Worm (Caenorhabditis elegans): ENCODE data around the gene F46F5.10.

Gene F46F5.10

DNA sequence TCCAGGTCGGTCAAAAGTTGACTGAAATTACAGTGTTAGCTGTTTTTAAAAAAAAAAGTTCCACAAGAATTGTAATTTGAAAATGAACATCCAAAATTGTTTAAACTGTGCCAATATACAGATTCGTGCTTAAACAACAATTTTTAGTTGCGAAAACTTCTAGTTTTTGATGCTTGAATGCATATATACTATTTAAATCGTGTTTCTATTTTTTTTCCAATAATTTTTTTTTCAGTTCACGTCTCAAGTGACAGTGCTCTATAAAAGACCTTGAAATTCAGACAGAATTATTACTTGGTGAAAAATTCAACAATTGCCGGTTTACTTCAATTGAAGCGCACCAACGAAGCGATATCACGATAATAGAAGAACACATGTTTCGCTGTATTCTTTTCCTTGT is 36.7 kb upstream of the F46F5.10 start, which contains the start of gene F46F5.16:
TSS of gene F46F5.16 (plus strand) at position 301 of the 400 bp plus-strand sequence.
- TF ChIP-seq pha-2 (tag; optimal IDR thresholded peaks at IDR 0.05) (no peak), C08G9.2 (tag; optimal IDR thresholded peaks at IDR 0.05) (no peak), pha-4 (tag; optimal IDR thresholded peaks at IDR 0.05) (no peak), odd-2 (tag; optimal IDR thresholded peaks at IDR 0.05) (no peak), tbx-7 (tag; optimal IDR thresholded peaks at IDR 0.05) (no peak), ceh-18 (tag; optimal IDR thresholded peaks at IDR 0.05) (no peak), pat-9 (tag; optimal IDR thresholded peaks at IDR 0.05) (no peak), fkh-10 (GFP tag; optimal IDR thresholded peaks at IDR 0.05) (no peak), ceh-22 (tag; optimal IDR thresholded peaks at IDR 0.05) (no peak), nhr-11 (tag; optimal IDR thresholded peaks at IDR 0.05) (no peak), mec-3 (tag; optimal IDR thresholded peaks at IDR 0.05; ENCODE audit: borderline replicate concordance) (no peak), nhr-232 (tag; optimal IDR thresholded peaks at IDR 0.05) (no peak), ztf-16 (tag; optimal IDR thresholded peaks at IDR 0.05) (no peak), unc-3 (GFP tag; conservative IDR thresholded peaks at IDR 0.05) (no peak), unc-3 (tag; optimal IDR thresholded peaks at IDR 0.05) (no peak), hlh-30 (tag; optimal IDR thresholded peaks at IDR 0.05; ENCODE audit: insufficient read depth) (no peak), npax-4 (tag; optimal IDR thresholded peaks at IDR 0.05) (no peak), elt-4 (tag; optimal IDR thresholded peaks at IDR 0.05) (no peak)

- TF ChIP-seq unc-86 (tag; optimal IDR thresholded peaks at IDR 0.05) (no peak), sox-4 (tag; optimal IDR thresholded peaks at IDR 0.05) (no peak), nhr-11 (tag; optimal IDR thresholded peaks at IDR 0.05) (no peak), tbx-2 (tag; optimal IDR thresholded peaks at IDR 0.05) (no peak), gmeb-2 (tag; optimal IDR thresholded peaks at IDR 0.05) (no peak), pqm-1 (tag; optimal IDR thresholded peaks at IDR 0.05) (no peak), zip-5 (tag; optimal IDR thresholded peaks at IDR 0.05) (no peak), ceh-19 (GFP tag; optimal IDR thresholded peaks at IDR 0.05) (no peak), F13H6.1 (tag; optimal IDR thresholded peaks at IDR 0.05) (no peak), hlh-30 (tag; optimal IDR thresholded peaks at IDR 0.05; ENCODE audit: insufficient read depth) (no peak), dve-1 (tag; optimal IDR thresholded peaks at IDR 0.05) (no peak), nhr-232 (tag; optimal IDR thresholded peaks at IDR 0.05) (no peak)
Measured at ce11 chrII:788139-788538, 35.5 kb upstream of the F46F5.10 start, which contains the start of gene F46F5.15. Gene F46F5.15 (plus strand): TSS chrII:788439.

DNA sequence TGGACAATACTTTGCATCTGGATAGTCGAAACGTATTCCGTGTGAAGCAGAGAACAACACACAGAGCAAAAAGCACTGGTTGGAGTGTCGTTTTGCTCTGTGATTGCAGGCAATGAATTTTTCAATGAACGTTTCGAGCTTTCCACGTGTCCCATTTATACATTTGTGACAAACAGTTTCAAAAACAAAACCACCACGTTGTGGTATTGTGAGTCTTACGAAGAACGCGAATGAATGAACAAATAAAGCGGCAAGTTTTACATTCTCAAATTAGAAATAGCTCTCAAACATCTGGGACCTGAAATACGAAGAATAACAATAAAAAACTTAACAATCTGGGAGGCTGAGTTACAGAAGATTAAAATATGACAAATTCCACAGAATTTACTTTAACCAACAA is 31.8 kb upstream of the F46F5.10 start, which contains the start of gene F46F5.1:
TSS of gene F46F5.1 (minus strand) at position 101 of the 400 bp plus-strand sequence.
- TF ChIP-seq sdc-2 (tag; optimal IDR thresholded peaks at IDR 0.05) (no peak), zip-5 (tag; optimal IDR thresholded peaks at IDR 0.05) (no peak), F13H6.1 (tag; optimal IDR thresholded peaks at IDR 0.05) (no peak), unc-42 (tag; optimal IDR thresholded peaks at IDR 0.05) (no peak), ceh-24 (tag; optimal IDR thresholded peaks at IDR 0.05) (no peak), ceh-48 (tag; optimal IDR thresholded peaks at IDR 0.05) (no peak), ceh-22 (tag; optimal IDR thresholded peaks at IDR 0.05) (no peak), hlh-6 (tag; optimal IDR thresholded peaks at IDR 0.05) (no peak), dve-1 (tag; optimal IDR thresholded peaks at IDR 0.05) (no peak)

- TF ChIP-seq ceh-30 (tag; optimal IDR thresholded peaks at IDR 0.05) (no peak), zip-5 (tag; optimal IDR thresholded peaks at IDR 0.05) (no peak), ceh-31 (tag; optimal IDR thresholded peaks at IDR 0.05) (no peak), nfya-1 (tag; optimal IDR thresholded peaks at IDR 0.05) (no peak), dmd-4 (tag; optimal IDR thresholded peaks at IDR 0.05; ENCODE audit: borderline replicate concordance) (no peak), C38D4.7 (GFP tag; optimal IDR thresholded peaks at IDR 0.05) (no peak), unc-3 (GFP tag; conservative IDR thresholded peaks at IDR 0.05) (no peak), unc-3 (tag; optimal IDR thresholded peaks at IDR 0.05) (no peak), lin-11 (tag; optimal IDR thresholded peaks at IDR 0.05) (no peak), ceh-34 (tag; optimal IDR thresholded peaks at IDR 0.05) (no peak), ceh-9 (tag; optimal IDR thresholded peaks at IDR 0.05) (no peak), ceh-6 (GFP tag; optimal IDR thresholded peaks at IDR 0.05) (no peak), sdc-2 (tag; optimal IDR thresholded peaks at IDR 0.05) (no peak), elt-4 (tag; optimal IDR thresholded peaks at IDR 0.05) (no peak), unc-55 (GFP tag; optimal IDR thresholded peaks at IDR 0.05) (no peak)
Measured at ce11 chrII:796916-797315, 26.7 kb upstream of the F46F5.10 start.

Data from whole organism, late embryonic.